Fruit fly (Drosophila melanogaster): ENCODE results near the gene sav.

Gene sav

DNA sequence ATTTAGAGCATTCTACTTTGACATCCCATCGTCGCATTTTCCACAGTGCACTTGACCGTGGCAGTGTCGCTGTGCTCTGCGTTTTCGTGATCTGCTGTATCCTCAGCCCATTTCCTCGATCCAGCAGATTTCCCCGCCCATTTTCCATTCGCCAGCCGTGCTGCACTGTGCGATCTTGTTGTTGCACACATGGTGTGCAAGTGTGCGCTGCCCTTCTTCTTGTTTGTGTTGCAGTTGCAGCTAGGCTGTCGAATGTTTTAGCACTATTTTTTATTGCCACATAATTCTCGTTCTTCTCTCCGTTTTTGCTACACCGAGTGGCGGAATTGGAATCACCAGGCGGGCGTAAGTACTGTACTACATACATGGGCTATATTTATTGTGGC lies 33.7 kb downstream of the sav start (continued):
- no peak for TF ChIP-seq CG16815 (GFP tag; optimal IDR thresholded peaks at IDR 0.05)

DNA sequence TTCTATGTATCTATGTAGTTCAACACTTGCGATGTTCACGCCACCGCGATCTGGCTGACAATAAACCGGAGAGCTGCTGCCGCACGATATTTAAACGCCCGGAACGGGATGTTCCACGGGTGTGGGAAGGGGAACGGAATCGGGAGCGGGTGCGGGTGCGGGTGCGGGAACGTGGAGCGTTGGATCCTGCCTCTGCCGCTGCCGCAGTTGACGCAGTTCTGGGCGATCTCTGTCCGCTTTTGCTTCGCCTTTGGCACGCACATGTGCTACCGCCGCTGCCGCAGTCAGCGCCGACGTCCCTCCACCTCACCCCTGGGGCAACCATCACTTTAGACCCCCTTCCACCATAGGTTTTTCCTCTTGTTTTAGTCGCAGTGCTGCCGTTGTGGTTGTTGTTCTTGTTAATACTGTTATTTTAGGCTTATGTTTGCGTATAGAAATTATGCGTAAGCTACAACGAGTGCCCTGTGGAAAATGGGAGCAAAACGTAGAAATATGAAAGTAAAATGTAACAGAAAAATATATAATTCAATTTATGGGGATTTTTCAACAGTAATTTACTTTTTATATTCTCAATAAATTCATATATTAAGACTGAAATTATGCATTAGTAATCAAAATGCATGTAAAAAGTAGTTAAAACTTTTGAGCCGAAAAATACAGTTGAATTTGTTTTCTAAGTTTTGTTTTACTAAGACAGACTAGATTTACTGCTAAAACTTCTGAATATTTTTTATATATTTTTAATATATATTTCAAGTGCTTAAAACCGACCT lies 34.3 kb downstream of the sav start, which contains the start of gene lmd:
Gene lmd (minus strand): TSS at position 62 of the 776 bp plus-strand sequence.
- no peak for TF ChIP-seq CG17568 (GFP tag; optimal IDR thresholded peaks at IDR 0.05)
- TF ChIP-seq lola (GFP tag; optimal IDR thresholded peaks at IDR 0.05), result peak in 1 of 3 experiments; percentile 26
- no peak for TF ChIP-seq CG13287 (GFP tag; IDR thresholded peaks at IDR 0.05; ENCODE audit: partially characterized antibody)
- TF ChIP-seq CG2678 (tag; optimal IDR thresholded peaks at IDR 0.05), result no peak
- TF ChIP-seq ham (GFP tag; IDR thresholded peaks at IDR 0.05), result no peak
- TF ChIP-seq Abd-B (GFP tag; optimal IDR thresholded peaks at IDR 0.05), result no peak
- TF ChIP-seq ato (GFP tag; IDR thresholded peaks at IDR 0.05; ENCODE audit: partially characterized antibody), result no peak
- 0 out of 3 replicates have a peak, but pooled peaks have one; percentile 7 for TF ChIP-seq row (GFP tag; IDR thresholded peaks at IDR 0.05)
- TF ChIP-seq CG31388 (GFP tag; optimal IDR thresholded peaks at IDR 0.05), result no peak
- no peak for TF ChIP-seq unc-4 (GFP tag; IDR thresholded peaks at IDR 0.05; ENCODE audit: partially characterized antibody)
- TF ChIP-seq BEAF-32 (GFP tag; optimal IDR thresholded peaks at IDR 0.05), result no peak
- no peak for TF ChIP-seq lbe (GFP tag; optimal IDR thresholded peaks at IDR 0.05)
- TF ChIP-seq ara (GFP tag; IDR thresholded peaks at IDR 0.05), result no peak
- TF ChIP-seq abd-A (tag; optimal IDR thresholded peaks at IDR 0.05), result no peak
- TF ChIP-seq MTF-1 (GFP tag; optimal IDR thresholded peaks at IDR 0.05; ENCODE audit: borderline replicate concordance), result no peak
- no peak for TF ChIP-seq her (GFP tag; optimal IDR thresholded peaks at IDR 0.05)
- no peak for TF ChIP-seq CG15479 (GFP tag; optimal IDR thresholded peaks at IDR 0.05)
- peak; percentile 4 for TF ChIP-seq CG14710 (tag; optimal IDR thresholded peaks at IDR 0.05)
- no peak for TF ChIP-seq CG3995 (GFP tag; optimal IDR thresholded peaks at IDR 0.05)
- TF ChIP-seq Doc3 (GFP tag; IDR thresholded peaks at IDR 0.05; ENCODE audit: partially characterized antibody), result no peak
- no peak for TF ChIP-seq CG15269 (tag; optimal IDR thresholded peaks at IDR 0.05)
- peak; percentile 74 for TF ChIP-seq CG12769 (tag; optimal IDR thresholded peaks at IDR 0.05)
- TF ChIP-seq CG7987 (GFP tag; optimal IDR thresholded peaks at IDR 0.05), result no peak
- peak; percentile 27 for TF ChIP-seq CG2712 (tag; optimal IDR thresholded peaks at IDR 0.05)
- TF ChIP-seq Opbp (GFP tag; IDR thresholded peaks at IDR 0.05; ENCODE audit: partially characterized antibody), result no peak
- no peak for TF ChIP-seq Myb (GFP tag; optimal IDR thresholded peaks at IDR 0.05)
- TF ChIP-seq CG10267 (tag; optimal IDR thresholded peaks at IDR 0.05), result no peak
- peak; percentile 96 for TF ChIP-seq crol (GFP tag; IDR thresholded peaks at IDR 0.05)
- TF ChIP-seq mam (GFP tag; optimal IDR thresholded peaks at IDR 0.05), result no peak
- no peak for TF ChIP-seq CG14050 (GFP tag; IDR thresholded peaks at IDR 0.05)
- TF ChIP-seq ATbp (GFP tag; optimal IDR thresholded peaks at IDR 0.05), result no peak
- no peak for TF ChIP-seq pzg (GFP tag; optimal IDR thresholded peaks at IDR 0.05)
- no peak for TF ChIP-seq pan (optimal IDR thresholded peaks at IDR 0.05)
- TF ChIP-seq pan (GFP tag; optimal IDR thresholded peaks at IDR 0.05 in 1 of 2, IDR thresholded peaks at IDR 0.05 in 1 of 2), result no peak
- TF ChIP-seq Max (GFP tag; optimal IDR thresholded peaks at IDR 0.05), result no peak
- TF ChIP-seq CG6272 (GFP tag; IDR thresholded peaks at IDR 0.05), result no peak
- peak; percentile 11; the same call in 1 of the 2 replicates for TF ChIP-seq slbo (GFP tag; IDR thresholded peaks at IDR 0.05)
- TF ChIP-seq aop (GFP tag; IDR thresholded peaks at IDR 0.05), result 0 out of 2 replicates have a peak, but pooled peaks have one; percentile 49
- no peak for TF ChIP-seq HHEX (GFP tag; optimal IDR thresholded peaks at IDR 0.05)
- TF ChIP-seq CG18262 (tag; optimal IDR thresholded peaks at IDR 0.05), result peak; percentile 95
- TF ChIP-seq CG18476 (GFP tag; optimal IDR thresholded peaks at IDR 0.05), result no peak
- TF ChIP-seq CG10979 (tag; optimal IDR thresholded peaks at IDR 0.05), result peak; percentile 28
- peak; percentile 11 for TF ChIP-seq D19A (tag; optimal IDR thresholded peaks at IDR 0.05)
- no peak for TF ChIP-seq crp (GFP tag; optimal IDR thresholded peaks at IDR 0.05)
- TF ChIP-seq CG4282 (GFP tag; optimal IDR thresholded peaks at IDR 0.05), result no peak
